Fruit fly (Drosophila melanogaster): ENCODE results near the gene Fer2.
A peak's percentile ranks its signal among the peaks of the same experiment; 100 is the strongest.

Fer2 gene

DNA sequence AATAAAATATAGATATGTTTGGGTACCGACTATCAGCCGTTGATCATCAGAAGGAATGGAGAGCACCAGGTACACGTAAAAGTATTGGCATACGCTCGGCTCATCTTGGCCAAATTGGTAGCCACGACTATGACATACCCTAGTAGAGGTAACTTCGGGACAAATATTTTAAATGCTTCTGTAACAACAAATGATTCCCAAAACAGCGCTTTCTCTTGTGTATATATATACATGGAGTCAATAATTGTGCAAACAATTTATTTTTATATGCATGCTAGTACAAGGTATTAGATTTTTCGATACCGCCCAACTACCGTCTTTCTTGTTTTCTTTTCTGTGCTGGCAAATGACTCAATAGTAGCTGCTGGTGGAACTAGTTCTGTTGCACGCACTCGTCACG, 31.7 kb downstream of the Fer2 start (continued):
- TF ChIP-seq CG11762 (GFP tag; optimal IDR thresholded peaks at IDR 0.05; ENCODE audit: insufficient read depth): peak; percentile 50
- peak; percentile 72 for TF ChIP-seq pdm3 (GFP tag; optimal IDR thresholded peaks at IDR 0.05)
- peak; percentile 21 for TF ChIP-seq CG10669 (GFP tag; optimal IDR thresholded peaks at IDR 0.05)
- TF ChIP-seq Sox102F (GFP tag; optimal IDR thresholded peaks at IDR 0.05): no peak
- TF ChIP-seq Lpt (GFP tag; optimal IDR thresholded peaks at IDR 0.05): peak; percentile 73
- peak; percentile 9 for TF ChIP-seq esn (GFP tag; optimal IDR thresholded peaks at IDR 0.05)
- TF ChIP-seq lz (GFP tag; optimal IDR thresholded peaks at IDR 0.05): no peak

DNA sequence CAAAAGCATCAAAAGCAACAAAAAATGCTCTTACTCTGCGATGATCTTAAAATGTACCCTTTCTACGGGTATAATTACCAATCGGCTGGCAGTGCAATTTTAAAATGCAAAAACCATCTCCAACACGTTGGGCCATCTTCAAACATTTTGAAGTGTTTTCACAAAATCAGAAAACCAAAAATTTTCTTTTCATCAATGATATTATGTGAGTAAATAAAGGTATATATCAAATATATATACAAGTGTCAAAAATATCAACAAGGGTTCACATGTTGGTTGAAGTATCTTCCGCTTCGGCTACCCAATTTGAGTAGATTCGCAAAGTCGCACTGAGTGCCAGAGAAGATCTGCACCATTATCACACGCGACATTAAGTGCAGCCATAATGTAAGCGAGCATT, 33.8 kb downstream of the Fer2 start:
- TF ChIP-seq CG10669 (GFP tag; optimal IDR thresholded peaks at IDR 0.05) (peak; percentile 23), cyc (GFP tag; optimal IDR thresholded peaks at IDR 0.05) (peak; percentile 25), acj6 (GFP tag; optimal IDR thresholded peaks at IDR 0.05) (peak; percentile 1), lz (GFP tag; optimal IDR thresholded peaks at IDR 0.05) (peak; percentile 3), CG1621 (tag; optimal IDR thresholded peaks at IDR 0.05) (no peak), CG11902 (GFP tag; optimal IDR thresholded peaks at IDR 0.05) (peak; percentile 2), CG16779 (tag; optimal IDR thresholded peaks at IDR 0.05) (no peak), topi (GFP tag; optimal IDR thresholded peaks at IDR 0.05) (peak; percentile 54), CG8119 (GFP tag; IDR thresholded peaks at IDR 0.05) (no peak), CG7368 (GFP tag; optimal IDR thresholded peaks at IDR 0.05) (no peak), Smox (GFP tag; optimal IDR thresholded peaks at IDR 0.05) (peak; percentile 5), CG32006 (GFP tag; optimal IDR thresholded peaks at IDR 0.05) (peak; percentile 14), pdm3 (GFP tag; optimal IDR thresholded peaks at IDR 0.05) (peak; percentile 24), ss (GFP tag; optimal IDR thresholded peaks at IDR 0.05) (peak in 1 of 2 experiments; percentile 18), CG6792 (GFP tag; optimal IDR thresholded peaks at IDR 0.05) (peak; percentile 13), esn (GFP tag; optimal IDR thresholded peaks at IDR 0.05) (peak; percentile 30), spab (GFP tag; optimal IDR thresholded peaks at IDR 0.05) (peak; percentile 10), svp (GFP tag) (peak; percentile 71), Eip78C (GFP tag) (peak; percentile 67), Met (GFP tag; optimal IDR thresholded peaks at IDR 0.05) (peak; percentile 0), CG3919 (GFP tag; optimal IDR thresholded peaks at IDR 0.05) (peak; percentile 39), CG3032 (tag; optimal IDR thresholded peaks at IDR 0.05) (peak; percentile 25), CG8632 (GFP tag; optimal IDR thresholded peaks at IDR 0.05) (peak; percentile 2), OdsH (GFP tag; optimal IDR thresholded peaks at IDR 0.05) (no peak), CG31627 (GFP tag; optimal IDR thresholded peaks at IDR 0.05) (no peak), CG6808 (GFP tag; optimal IDR thresholded peaks at IDR 0.05) (peak; percentile 27)

dm6 chr3R:16115861-16116260, 35.3 kb downstream of the Fer2 start, which contains the start of gene Sb:
Sb (plus strand) TSS chr3R:16116161.
- TF ChIP-seq dac (GFP tag; optimal IDR thresholded peaks at IDR 0.05) (no peak), CG6854 (GFP tag; optimal IDR thresholded peaks at IDR 0.05) (no peak), Hr39 (GFP tag; optimal IDR thresholded peaks at IDR 0.05) (no peak), Lpt (GFP tag; optimal IDR thresholded peaks at IDR 0.05) (no peak), CG8319 (GFP tag; optimal IDR thresholded peaks at IDR 0.05) (no peak), Sox14 (GFP tag; optimal IDR thresholded peaks at IDR 0.05) (no peak), fkh (GFP tag; optimal IDR thresholded peaks at IDR 0.05) (no peak), CG11902 (GFP tag; optimal IDR thresholded peaks at IDR 0.05) (no peak), CG9139 (GFP tag; optimal IDR thresholded peaks at IDR 0.05) (no peak), CG34406 (GFP tag; optimal IDR thresholded peaks at IDR 0.05) (no peak), Sox15 (GFP tag; optimal IDR thresholded peaks at IDR 0.05) (no peak), CG3919 (GFP tag; optimal IDR thresholded peaks at IDR 0.05) (no peak), CG6808 (GFP tag; optimal IDR thresholded peaks at IDR 0.05) (no peak), CG8632 (GFP tag; optimal IDR thresholded peaks at IDR 0.05) (no peak), Blimp-1 (GFP tag; optimal IDR thresholded peaks at IDR 0.05) (no peak), acj6 (GFP tag; optimal IDR thresholded peaks at IDR 0.05) (no peak), CG8119 (GFP tag; IDR thresholded peaks at IDR 0.05) (no peak), Sox102F (GFP tag; optimal IDR thresholded peaks at IDR 0.05) (no peak)

All from whole organism, prepupa.